Worm (Caenorhabditis elegans): ENCODE results near the gene srz-71.
"Not testable (repeated sequence)": the region's sequence is repeated elsewhere in the genome, so short reads cannot be mapped to it uniquely, and the experiment has no call there.

The srz-71 gene

DNA sequence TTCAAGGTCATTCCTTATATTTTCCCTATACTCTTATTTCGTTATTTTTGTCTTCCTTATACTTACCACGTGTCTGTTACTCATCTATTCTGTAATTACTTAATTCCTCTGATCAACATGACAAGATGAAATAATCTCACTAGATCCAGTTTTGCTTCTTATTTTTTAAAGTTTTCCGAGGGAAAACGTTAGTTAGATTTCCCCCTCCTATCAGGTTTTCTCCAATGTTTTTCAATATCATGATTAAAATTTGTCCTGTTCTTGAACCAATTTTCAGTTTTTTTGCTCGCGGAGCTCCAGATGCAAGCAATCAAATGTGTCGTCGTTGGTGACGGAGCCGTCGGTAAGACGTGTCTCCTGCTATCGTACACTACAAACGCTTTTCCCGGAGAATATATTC is 24.8 kb upstream of the srz-71 start, which contains the start of gene rac-2:
TSS of gene rac-2 (plus strand) at position 301 of the 400 bp plus-strand sequence.
- not testable (repeated sequence) for TF ChIP-seq unc-39 (tag; optimal IDR thresholded peaks at IDR 0.05); ceh-43 (GFP tag; optimal IDR thresholded peaks at IDR 0.05); cnd-1 (tag; optimal IDR thresholded peaks at IDR 0.05)

DNA sequence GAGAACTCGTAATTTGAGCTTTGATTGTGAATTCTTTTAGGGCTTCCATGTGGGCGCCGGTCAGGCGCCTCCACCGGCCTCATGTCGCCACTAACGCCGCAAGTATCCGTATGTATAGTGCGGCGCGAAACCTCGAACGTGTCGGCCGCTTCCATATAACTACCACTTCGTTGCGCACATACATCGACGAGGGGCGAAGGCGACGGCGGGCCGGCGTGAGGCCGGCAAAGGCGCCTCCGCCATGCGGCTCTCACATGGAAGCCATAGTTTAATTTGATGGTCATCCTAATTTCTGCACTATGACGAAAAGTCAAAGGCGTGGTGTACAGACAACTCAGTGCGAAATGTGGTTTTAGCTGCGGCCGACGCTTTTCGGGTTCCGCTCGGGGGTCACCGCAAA is 22.6 kb upstream of the srz-71 start:
- TF ChIP-seq ces-1 (GFP tag; optimal IDR thresholded peaks at IDR 0.05) (no peak), ham-2 (GFP tag; optimal IDR thresholded peaks at IDR 0.05) (no peak), ceh-43 (GFP tag; optimal IDR thresholded peaks at IDR 0.05) (no peak), ceh-83 (GFP tag; optimal IDR thresholded peaks at IDR 0.05) (no peak), lsy-2 (tag; optimal IDR thresholded peaks at IDR 0.05) (no peak), mls-2 (tag; optimal IDR thresholded peaks at IDR 0.05) (no peak), hlh-1 (tag; optimal IDR thresholded peaks at IDR 0.05) (no peak), snpc-4 (tag; optimal IDR thresholded peaks at IDR 0.05) (no peak), nhr-76 (tag; optimal IDR thresholded peaks at IDR 0.05) (no peak), elt-3 (tag; optimal IDR thresholded peaks at IDR 0.05) (no peak), mab-5 (tag; optimal IDR thresholded peaks at IDR 0.05) (no peak), nhr-237 (tag; optimal IDR thresholded peaks at IDR 0.05) (no peak), sem-2 (GFP tag; optimal IDR thresholded peaks at IDR 0.05) (no peak), zip-8 (tag; optimal IDR thresholded peaks at IDR 0.05) (no peak)

DNA sequence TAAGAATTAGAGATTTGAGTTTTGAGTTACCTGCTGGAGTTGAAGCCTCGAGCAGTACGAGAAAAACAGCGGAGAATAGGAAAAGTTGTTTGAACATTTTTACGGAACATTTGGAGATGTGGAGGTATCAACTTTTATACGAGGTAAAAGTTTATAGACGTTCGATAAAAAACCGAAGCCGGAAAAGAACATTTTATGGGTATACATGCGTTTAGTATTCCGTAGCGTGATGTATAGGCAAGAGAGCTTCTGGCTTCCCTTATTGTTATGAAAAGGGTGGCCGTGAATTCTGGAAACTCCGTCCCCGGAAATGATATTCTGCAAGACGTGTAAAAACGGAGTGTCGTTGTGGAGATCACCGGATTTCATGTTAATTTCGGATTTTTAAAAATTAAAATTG is 12.3 kb upstream of the srz-71 start, which contains the start of gene K03D3.5:
TSS of gene K03D3.5 (minus strand) at position 101 of the 400 bp plus-strand sequence.
- TF ChIP-seq nhr-28 (tag; optimal IDR thresholded peaks at IDR 0.05) (no peak), pha-4 (tag; optimal IDR thresholded peaks at IDR 0.05) (no peak), unc-39 (tag; optimal IDR thresholded peaks at IDR 0.05) (no peak)

DNA sequence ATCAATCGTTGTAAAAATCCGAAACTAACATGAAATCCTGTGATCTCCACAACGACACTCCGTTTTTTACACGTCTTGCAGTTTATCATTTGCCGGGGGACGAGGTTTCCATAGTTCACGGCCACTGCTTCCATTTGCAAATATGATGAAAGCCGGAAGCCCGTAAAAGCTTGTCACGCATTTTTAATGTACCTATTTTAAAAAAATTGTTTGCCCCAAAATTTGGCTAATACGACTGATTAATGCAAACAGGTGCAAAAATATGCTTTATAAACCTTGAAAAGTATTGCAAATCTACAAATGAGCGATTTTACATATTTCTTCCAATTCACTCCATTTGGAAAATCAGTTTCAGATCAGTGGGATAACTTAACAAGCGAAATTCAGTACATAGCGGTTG is 11.8 kb upstream of the srz-71 start, which contains the start of gene srz-61:
TSS of gene srz-61 (plus strand) at position 301 of the 400 bp plus-strand sequence.
- no peak for TF ChIP-seq sem-2 (GFP tag; optimal IDR thresholded peaks at IDR 0.05)
- no peak for TF ChIP-seq mab-5 (tag; optimal IDR thresholded peaks at IDR 0.05)
- TF ChIP-seq lsy-2 (tag; optimal IDR thresholded peaks at IDR 0.05) = no peak
- no peak for TF ChIP-seq mep-1 (tag; optimal IDR thresholded peaks at IDR 0.05)
- no peak for TF ChIP-seq ces-1 (GFP tag; optimal IDR thresholded peaks at IDR 0.05)
- TF ChIP-seq cnd-1 (tag; optimal IDR thresholded peaks at IDR 0.05) = no peak

DNA sequence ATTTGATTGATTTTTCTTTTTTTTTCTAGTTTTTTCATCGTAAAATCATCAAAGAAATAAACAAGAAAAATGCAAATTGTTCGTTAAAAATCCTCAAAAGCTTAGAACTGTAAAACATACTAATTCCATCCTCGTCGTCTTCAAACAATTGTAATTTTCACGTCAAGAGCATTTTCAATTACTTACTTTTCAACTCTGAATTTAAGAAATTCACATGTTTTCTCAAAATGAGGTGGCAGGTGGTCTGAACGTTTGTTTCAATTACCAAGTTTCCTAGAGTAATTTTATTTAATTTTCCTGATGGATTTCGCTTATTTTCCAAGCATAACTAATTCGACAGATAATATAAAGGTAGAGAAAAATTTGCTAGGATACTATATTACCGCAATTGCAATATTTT is 9.3 kb upstream of the srz-71 start, which contains the start of gene srz-104:
TSS of gene srz-104 (plus strand) at position 301 of the 400 bp plus-strand sequence.
- TF ChIP-seq ces-1 (GFP tag; optimal IDR thresholded peaks at IDR 0.05) (no peak), elt-3 (tag; optimal IDR thresholded peaks at IDR 0.05) (no peak), lin-32 (GFP tag; optimal IDR thresholded peaks at IDR 0.05) (no peak), pha-4 (tag; optimal IDR thresholded peaks at IDR 0.05) (no peak), ceh-39 (tag; optimal IDR thresholded peaks at IDR 0.05) (no peak), mep-1 (tag; optimal IDR thresholded peaks at IDR 0.05) (no peak), mls-2 (tag; optimal IDR thresholded peaks at IDR 0.05) (no peak), ceh-43 (GFP tag; optimal IDR thresholded peaks at IDR 0.05) (no peak), nhr-28 (tag; optimal IDR thresholded peaks at IDR 0.05) (no peak), blmp-1 (tag; optimal IDR thresholded peaks at IDR 0.05) (no peak), nhr-2 (tag; optimal IDR thresholded peaks at IDR 0.05) (no peak)

DNA sequence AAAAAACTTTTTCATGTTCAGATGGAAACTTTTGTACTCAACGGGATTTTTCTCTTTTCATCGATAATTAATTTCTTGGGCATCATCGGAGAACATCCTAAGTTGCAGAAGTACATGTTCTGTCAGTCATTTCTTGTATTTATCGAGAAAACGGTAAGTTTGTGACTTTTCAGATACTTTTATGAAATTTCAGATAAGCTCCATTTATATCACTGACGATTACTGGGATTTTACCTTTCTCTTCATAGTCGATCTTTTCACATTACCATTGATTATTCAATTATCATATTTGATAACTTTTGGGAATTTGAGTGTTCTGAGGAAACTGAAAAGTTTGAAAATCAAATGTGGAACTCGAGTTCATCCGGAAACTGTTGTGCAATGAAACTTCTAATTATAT is 8.1 kb upstream of the srz-71 start, which contains the start of gene srz-105:
TSS of gene srz-105 (plus strand) at position 301 of the 400 bp plus-strand sequence.
- no peak for TF ChIP-seq sem-2 (GFP tag; optimal IDR thresholded peaks at IDR 0.05)

DNA sequence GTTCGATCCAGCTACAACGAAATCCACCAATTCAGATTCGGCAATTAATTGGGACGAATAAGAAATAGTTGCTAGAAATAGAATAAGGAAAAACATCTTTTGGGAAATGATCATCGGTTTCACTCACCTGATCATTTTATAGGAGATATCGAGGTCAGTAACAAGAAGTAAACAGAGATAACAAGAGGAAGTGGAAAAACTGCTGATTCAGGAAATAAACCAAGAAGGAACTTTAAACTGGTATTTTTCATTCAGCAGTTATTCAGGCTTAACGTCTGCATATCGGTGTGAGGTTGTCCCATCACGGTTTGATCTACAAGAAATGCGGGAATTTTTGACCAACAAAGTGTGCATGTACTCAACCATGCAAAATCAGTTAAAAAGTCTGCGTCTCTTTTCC is 4.2 kb upstream of the srz-71 start, which contains the start of gene K03D3.2:
TSS of gene K03D3.2 (minus strand) at position 101 of the 400 bp plus-strand sequence.
- no peak for TF ChIP-seq nhr-28 (tag; optimal IDR thresholded peaks at IDR 0.05)
- no peak for TF ChIP-seq mep-1 (tag; optimal IDR thresholded peaks at IDR 0.05)
- no peak for TF ChIP-seq sem-2 (GFP tag; optimal IDR thresholded peaks at IDR 0.05)
- TF ChIP-seq ces-1 (GFP tag; optimal IDR thresholded peaks at IDR 0.05) = no peak
- no peak for TF ChIP-seq lin-13 (tag; optimal IDR thresholded peaks at IDR 0.05)
- no peak for TF ChIP-seq flh-1 (GFP tag; optimal IDR thresholded peaks at IDR 0.05)
- TF ChIP-seq unc-39 (tag; optimal IDR thresholded peaks at IDR 0.05) = no peak
- no peak for TF ChIP-seq ceh-39 (tag; optimal IDR thresholded peaks at IDR 0.05)
- TF ChIP-seq hlh-1 (tag; optimal IDR thresholded peaks at IDR 0.05) = no peak
- TF ChIP-seq elt-1 (tag; optimal IDR thresholded peaks at IDR 0.05; ENCODE audit: borderline replicate concordance, insufficient read depth) = no peak
- TF ChIP-seq mls-2 (tag; optimal IDR thresholded peaks at IDR 0.05) = no peak
- no peak for TF ChIP-seq zip-8 (tag; optimal IDR thresholded peaks at IDR 0.05)
- no peak for TF ChIP-seq ztf-11 (tag; optimal IDR thresholded peaks at IDR 0.05)
